Fruit fly (Drosophila melanogaster): ENCODE results near the gene mtg.

mtg gene

dm6 chr3R:8208378-8209021, 41.8 kb upstream of the mtg start (continued):
- no peak for TF ChIP-seq lola (GFP tag; optimal IDR thresholded peaks at IDR 0.05)
- no peak for TF ChIP-seq Nf-YB (GFP tag; optimal IDR thresholded peaks at IDR 0.05)
- TF ChIP-seq dati (GFP tag; IDR thresholded peaks at IDR 0.05): no peak
- no peak for TF ChIP-seq phol (tag; optimal IDR thresholded peaks at IDR 0.05)
- no peak for TF ChIP-seq trem (tag; optimal IDR thresholded peaks at IDR 0.05)
- no peak for TF ChIP-seq Sry-β (GFP tag; optimal IDR thresholded peaks at IDR 0.05)
- no peak for TF ChIP-seq psq (GFP tag; optimal IDR thresholded peaks at IDR 0.05)
- no peak for TF ChIP-seq maf-S (GFP tag; optimal IDR thresholded peaks at IDR 0.05)
- no peak for TF ChIP-seq CG13123 (GFP tag; optimal IDR thresholded peaks at IDR 0.05)
- no peak for TF ChIP-seq CG6689 (GFP tag; IDR thresholded peaks at IDR 0.05)
- no peak for TF ChIP-seq repo (GFP tag; optimal IDR thresholded peaks at IDR 0.05)
- no peak for TF ChIP-seq CTCF (GFP tag; optimal IDR thresholded peaks at IDR 0.05)
- TF ChIP-seq Pdp1 (GFP tag; optimal IDR thresholded peaks at IDR 0.05): peak in 1 of 2 experiments; percentile 43
- no peak for TF ChIP-seq YL-1 (GFP tag; optimal IDR thresholded peaks at IDR 0.05)
- TF ChIP-seq CG31224 (GFP tag; IDR thresholded peaks at IDR 0.05): no peak
- TF ChIP-seq esg (GFP tag; conservative IDR thresholded peaks at IDR 0.05): no peak
- TF ChIP-seq Stat92E (GFP tag; optimal IDR thresholded peaks at IDR 0.05): no peak
- no peak for TF ChIP-seq Elba2 (GFP tag; optimal IDR thresholded peaks at IDR 0.05)
- no peak for TF ChIP-seq jumu (GFP tag; optimal IDR thresholded peaks at IDR 0.05)
- no peak for TF ChIP-seq CG14014 (GFP tag; IDR thresholded peaks at IDR 0.05)
- peak; percentile 92 for TF ChIP-seq exex (tag; optimal IDR thresholded peaks at IDR 0.05)
- TF ChIP-seq CG43689 (GFP tag; IDR thresholded peaks at IDR 0.05): no peak
- peak; percentile 54 for TF ChIP-seq lab (GFP tag; optimal IDR thresholded peaks at IDR 0.05)
- no peak for TF ChIP-seq CG10565 (GFP tag; optimal IDR thresholded peaks at IDR 0.05)
- TF ChIP-seq chif (GFP tag; optimal IDR thresholded peaks at IDR 0.05): no peak
- no peak for TF ChIP-seq Dip2 (GFP tag; IDR thresholded peaks at IDR 0.05)
- TF ChIP-seq sima (GFP tag; optimal IDR thresholded peaks at IDR 0.05): no peak
- TF ChIP-seq CG9932 (GFP tag; IDR thresholded peaks at IDR 0.05): no peak
- no peak for TF ChIP-seq CG7372 (GFP tag; IDR thresholded peaks at IDR 0.05)
- TF ChIP-seq CG9817 (tag; optimal IDR thresholded peaks at IDR 0.05): no peak
- peak; percentile 96 for TF ChIP-seq mirr (GFP tag; optimal IDR thresholded peaks at IDR 0.05)
- TF ChIP-seq CG3163 (GFP tag; optimal IDR thresholded peaks at IDR 0.05): no peak
- no peak for TF ChIP-seq CG3838 (GFP tag; optimal IDR thresholded peaks at IDR 0.05)
- TF ChIP-seq E2f2 (GFP tag; IDR thresholded peaks at IDR 0.05): no peak
- peak; percentile 88 for TF ChIP-seq GATAe (GFP tag; conservative IDR thresholded peaks at IDR 0.05)
- no peak for TF ChIP-seq abd-A (tag; optimal IDR thresholded peaks at IDR 0.05)
- TF ChIP-seq hb (GFP tag; IDR thresholded peaks at IDR 0.05; ENCODE audit: partially characterized antibody): no peak
- TF ChIP-seq zfh1 (GFP tag; IDR thresholded peaks at IDR 0.05): no peak
- no peak for TF ChIP-seq CG10979 (tag; optimal IDR thresholded peaks at IDR 0.05)
- TF ChIP-seq Lhr (GFP tag; optimal IDR thresholded peaks at IDR 0.05): no peak
- no peak for TF ChIP-seq CG1647 (GFP tag; optimal IDR thresholded peaks at IDR 0.05)
- no peak for TF ChIP-seq Sox102F (GFP tag; optimal IDR thresholded peaks at IDR 0.05)
- no peak for TF ChIP-seq kni (GFP tag; optimal IDR thresholded peaks at IDR 0.05)
- no peak for TF ChIP-seq ci (GFP tag; IDR thresholded peaks at IDR 0.05)
- TF ChIP-seq Xbp1 (GFP tag; optimal IDR thresholded peaks at IDR 0.05): no peak
- TF ChIP-seq Lim3 (GFP tag; IDR thresholded peaks at IDR 0.05): peak; percentile 92; the same call in 1 of the 2 replicates
- no peak for TF ChIP-seq ken (GFP tag; IDR thresholded peaks at IDR 0.05)
- TF ChIP-seq salm (tag; optimal IDR thresholded peaks at IDR 0.05): peak; percentile 43
- no peak for TF ChIP-seq CG14050 (GFP tag; IDR thresholded peaks at IDR 0.05)
- TF ChIP-seq mld (GFP tag; IDR thresholded peaks at IDR 0.05; ENCODE audit: partially characterized antibody): no peak
- TF ChIP-seq pfk (GFP tag; optimal IDR thresholded peaks at IDR 0.05): no peak

All from whole organism, embryonic.